Worm (Caenorhabditis elegans): ENCODE measurements around the gene F59B2.9.

The F59B2.9 gene

ce11 chrIII:8981847-8982479 is 30.2 kb downstream of the F59B2.9 start, which contains the start of gene pde-2 (continued):
- TF ChIP-seq che-1 (tag; optimal IDR thresholded peaks at IDR 0.05) = no peak
- TF ChIP-seq zip-5 (tag; optimal IDR thresholded peaks at IDR 0.05) = no peak
- no peak for TF ChIP-seq hlh-13 (GFP tag; optimal IDR thresholded peaks at IDR 0.05)
- TF ChIP-seq pag-3 (tag; optimal IDR thresholded peaks at IDR 0.05; ENCODE audit: borderline replicate concordance) = no peak
- peak; percentile 21 for TF ChIP-seq nfya-1 (tag; optimal IDR thresholded peaks at IDR 0.05)
- no peak for TF ChIP-seq eyg-1 (tag; optimal IDR thresholded peaks at IDR 0.05)

ce11 chrIII:8980892-8981291 is 31.3 kb downstream of the F59B2.9 start:
- no peak for TF ChIP-seq K02D7.2 (tag; optimal IDR thresholded peaks at IDR 0.05)
- no peak for TF ChIP-seq ceh-30 (tag; optimal IDR thresholded peaks at IDR 0.05)
- TF ChIP-seq ceh-45 (GFP tag; IDR thresholded peaks at IDR 0.05) = no peak
- no peak for TF ChIP-seq nhr-232 (tag; optimal IDR thresholded peaks at IDR 0.05)
- TF ChIP-seq pqm-1 (tag; optimal IDR thresholded peaks at IDR 0.05) = no peak
- TF ChIP-seq pha-4 (tag; optimal IDR thresholded peaks at IDR 0.05) = no peak
- TF ChIP-seq ahr-1 (tag; optimal IDR thresholded peaks at IDR 0.05) = no peak
- no peak for TF ChIP-seq eyg-1 (tag; optimal IDR thresholded peaks at IDR 0.05)
- no peak for TF ChIP-seq hlh-30 (tag; optimal IDR thresholded peaks at IDR 0.05; ENCODE audit: insufficient read depth)
- no peak for TF ChIP-seq ceh-19 (GFP tag; optimal IDR thresholded peaks at IDR 0.05)
- TF ChIP-seq Y22D7AL.16 (tag; optimal IDR thresholded peaks at IDR 0.05) = no peak
- TF ChIP-seq F13H6.1 (tag; optimal IDR thresholded peaks at IDR 0.05) = no peak
- no peak for TF ChIP-seq pag-3 (tag; optimal IDR thresholded peaks at IDR 0.05; ENCODE audit: borderline replicate concordance)

ce11 chrIII:8978512-8979352 is 33.5 kb downstream of the F59B2.9 start:
- no peak for TF ChIP-seq nfya-1 (tag; optimal IDR thresholded peaks at IDR 0.05)
- TF ChIP-seq hlh-13 (GFP tag; optimal IDR thresholded peaks at IDR 0.05) = no peak
- TF ChIP-seq K02D7.2 (tag; optimal IDR thresholded peaks at IDR 0.05) = no peak
- no peak for TF ChIP-seq ref-2 (tag; optimal IDR thresholded peaks at IDR 0.05)
- TF ChIP-seq ceh-18 (tag; optimal IDR thresholded peaks at IDR 0.05) = no peak
- no peak for TF ChIP-seq ttx-3 (tag; optimal IDR thresholded peaks at IDR 0.05)
- TF ChIP-seq che-1 (tag; optimal IDR thresholded peaks at IDR 0.05) = no peak
- no peak for TF ChIP-seq ceh-45 (GFP tag; IDR thresholded peaks at IDR 0.05)
- TF ChIP-seq lin-11 (tag; optimal IDR thresholded peaks at IDR 0.05) = no peak
- TF ChIP-seq ceh-14 (tag; optimal IDR thresholded peaks at IDR 0.05) = no peak
- TF ChIP-seq mec-3 (tag; optimal IDR thresholded peaks at IDR 0.05; ENCODE audit: borderline replicate concordance) = no peak
- TF ChIP-seq elt-2 (tag; optimal IDR thresholded peaks at IDR 0.05) = no peak
- no peak for TF ChIP-seq sox-2 (GFP tag; IDR thresholded peaks at IDR 0.05)
- TF ChIP-seq pha-4 (tag; optimal IDR thresholded peaks at IDR 0.05) = no peak

- TF ChIP-seq ahr-1 (tag; optimal IDR thresholded peaks at IDR 0.05) (no peak), elt-2 (tag; optimal IDR thresholded peaks at IDR 0.05) (no peak), ama-1 (optimal IDR thresholded peaks at IDR 0.05) (no peak)
These were observed 37.4 kb downstream of the F59B2.9 start for ce11 chrIII:8974835-8975234.

- TF ChIP-seq ceh-30 (tag; optimal IDR thresholded peaks at IDR 0.05) (no peak), ceh-22 (tag; optimal IDR thresholded peaks at IDR 0.05) (no peak), ttx-3 (tag; optimal IDR thresholded peaks at IDR 0.05) (no peak), npax-4 (tag; optimal IDR thresholded peaks at IDR 0.05) (no peak), che-1 (tag; optimal IDR thresholded peaks at IDR 0.05) (no peak), ets-4 (tag; optimal IDR thresholded peaks at IDR 0.05) (no peak), madf-2 (tag; optimal IDR thresholded peaks at IDR 0.05) (no peak), gmeb-2 (tag; optimal IDR thresholded peaks at IDR 0.05) (no peak)
These were observed 38.4 kb downstream of the F59B2.9 start, which contains the start of gene R08D7.5 for ce11 chrIII:8973826-8974225. Gene R08D7.5, plus strand, starts transcription at chrIII:8974126.
